Fruit fly (Drosophila melanogaster) whole organism, wandering third instar larva: ENCODE measurements around the gene nol.

Source experiments
- Abd-B ChIP-seq: fragments of >200 bp; optimal IDR thresholded peaks from 2 replicates; lab custom pipeline; 2017; ENCODE audit warnings: missing biosample characterization, missing genetic modification characterization
- CG32264 ChIP-seq: fragments of 200-800 bp; sonication (Bioruptor generic); optimal IDR thresholded peaks from 2 replicates; lab custom pipeline; 2016; ENCODE audit warnings: missing biosample characterization, missing genetic modification characterization
- CG9705 ChIP-seq: fragments of 200-800 bp; sonication (Bioruptor generic); optimal IDR thresholded peaks from 2 replicates; lab custom pipeline; 2018; ENCODE audit warnings: missing biosample characterization, mild to moderate bottlenecking, missing genetic modification characterization
- CrebA ChIP-seq: fragments of 200-800 bp; sonication (Bioruptor generic); optimal IDR thresholded peaks from 2 replicates; lab custom pipeline; 2016; ENCODE audit warnings: missing biosample characterization, mild to moderate bottlenecking, missing genetic modification characterization, borderline replicate concordance
- Dfd ChIP-seq: fragments of >200 bp; optimal IDR thresholded peaks from 2 replicates; lab custom pipeline; 2017; ENCODE audit warnings: missing biosample characterization, missing genetic modification characterization
- Dif ChIP-seq: fragments of 200-275, 200-300 bp; sonication (Bioruptor generic); optimal IDR thresholded peaks from 2 replicates; lab custom pipeline; 2018; ENCODE audit warnings: missing biosample characterization, missing genetic modification characterization; ENCODE audit not compliant: partially characterized antibody
- GATAd ChIP-seq: sonication (Bioruptor generic); optimal IDR thresholded peaks from 2 replicates; lab custom pipeline; 2016; ENCODE audit warnings: missing biosample characterization, missing genetic modification characterization
- HLH106 ChIP-seq: fragments of 200-800 bp; optimal IDR thresholded peaks from 3 replicates; lab custom pipeline; 2019; ENCODE audit warnings: missing biosample characterization, mild to moderate bottlenecking, missing genetic modification characterization, moderate library complexity
- Hnf4 ChIP-seq: fragments of 200-800 bp; sonication (Bioruptor generic); optimal IDR thresholded peaks from 2 replicates; lab custom pipeline; 2016; ENCODE audit warnings: missing biosample characterization, mild to moderate bottlenecking, missing genetic modification characterization
- Hr78 ChIP-seq: fragments of >200 bp; optimal IDR thresholded peaks from 2 replicates; lab custom pipeline; 2017; ENCODE audit warnings: missing biosample characterization, missing genetic modification characterization
- Hr83 ChIP-seq: fragments of 200-300 bp; sonication (Bioruptor generic); optimal IDR thresholded peaks from 2 replicates; lab custom pipeline; 2016; ENCODE audit warnings: missing biosample characterization, mild to moderate bottlenecking, missing genetic modification characterization, moderate library complexity; ENCODE audit not compliant: poor library complexity, severe bottlenecking
- Jra ChIP-seq: sonication (Bioruptor generic); optimal IDR thresholded peaks from 2 replicates; lab custom pipeline; 2016; ENCODE audit warnings: missing biosample characterization, missing genetic modification characterization
- Mio ChIP-seq: sonication (Bioruptor generic); optimal IDR thresholded peaks from 2 replicates; lab custom pipeline; 2016; ENCODE audit warnings: missing biosample characterization, missing genetic modification characterization
- Myc ChIP-seq: fragments of >200 bp; optimal IDR thresholded peaks from 2 replicates; lab custom pipeline; 2017
- N ChIP-seq: fragments of >200 bp; optimal IDR thresholded peaks from 2 replicates; lab custom pipeline; 2018; ENCODE audit warnings: missing biosample characterization, missing external identifiers, missing genetic modification characterization
- OdsH ChIP-seq: fragments of 200-800 bp; sonication (Bioruptor generic); optimal IDR thresholded peaks from 2 replicates; lab custom pipeline; 2016; ENCODE audit warnings: missing biosample characterization, mild to moderate bottlenecking, missing genetic modification characterization
- Rel ChIP-seq, 2 experiments: fragments of 200-800 bp; sonication (Bioruptor generic) in 1 of 2; optimal IDR thresholded peaks; 2 replicates in 1 of 2; 3 replicates in 1 of 2; lab custom pipeline; 2016 to 2019; ENCODE audit warnings: mild to moderate bottlenecking in 2 of 2, missing biosample characterization in 2 of 2, missing genetic modification characterization in 2 of 2, moderate library complexity in 1 of 2
- Sp1 ChIP-seq: fragments of 200-800 bp; sonication (Bioruptor generic); optimal IDR thresholded peaks from 3 replicates; lab custom pipeline; 2019; ENCODE audit warnings: missing biosample characterization, mild to moderate bottlenecking, missing genetic modification characterization, moderate library complexity
- Vsx2 ChIP-seq: fragments of 200-300, 225-300 bp; sonication (Bioruptor generic); optimal IDR thresholded peaks from 2 replicates; lab custom pipeline; 2018; ENCODE audit warnings: missing biosample characterization, missing genetic modification characterization; ENCODE audit not compliant: partially characterized antibody
- br ChIP-seq: fragments of 200-800 bp; sonication (Bioruptor generic); optimal IDR thresholded peaks from 2 replicates; lab custom pipeline; 2016; ENCODE audit warnings: missing biosample characterization, missing genetic modification characterization
- brk ChIP-seq: fragments of 200-800 bp; sonication (Bioruptor generic); optimal IDR thresholded peaks from 2 replicates; lab custom pipeline; 2016; ENCODE audit warnings: missing biosample characterization, mild to moderate bottlenecking, missing genetic modification characterization
- dl ChIP-seq, 2 experiments: fragments of 175-275, 200-275 bp in 1 of 2; fragments of 200-275 bp in 1 of 2; sonication (Bioruptor generic); optimal IDR thresholded peaks; lab custom pipeline; 2018; ENCODE audit warnings: mild to moderate bottlenecking in 2 of 2, missing biosample characterization in 2 of 2, missing genetic modification characterization in 2 of 2, moderate library complexity in 2 of 2; ENCODE audit not compliant: partially characterized antibody in 2 of 2, insufficient read depth in 1 of 2
- dmrt93B ChIP-seq: fragments of 200-800 bp; sonication (Bioruptor generic); optimal IDR thresholded peaks from 2 replicates; lab custom pipeline; 2018; ENCODE audit warnings: missing biosample characterization, mild to moderate bottlenecking, missing genetic modification characterization
- dsf ChIP-seq: sonication (Bioruptor generic); optimal IDR thresholded peaks from 2 replicates; lab custom pipeline; 2016; ENCODE audit warnings: missing biosample characterization, missing genetic modification characterization, borderline replicate concordance
- ey ChIP-seq: fragments of 200-800 bp; sonication (Bioruptor generic); optimal IDR thresholded peaks from 2 replicates; lab custom pipeline; 2016; ENCODE audit warnings: missing biosample characterization, missing genetic modification characterization
- foxo ChIP-seq, 2 experiments: fragments of 200-800 bp; sonication (Bioruptor generic); optimal IDR thresholded peaks; 2 replicates in 1 of 2; 3 replicates in 1 of 2; lab custom pipeline; 2016 to 2017; ENCODE audit warnings: missing biosample characterization in 2 of 2, missing genetic modification characterization in 2 of 2
- fru ChIP-seq: fragments of 200-800 bp; sonication (Bioruptor generic); optimal IDR thresholded peaks from 3 replicates; lab custom pipeline; 2016; ENCODE audit warnings: missing biosample characterization, mild to moderate bottlenecking, missing genetic modification characterization
- h ChIP-seq: fragments of 200-800 bp; sonication (Bioruptor generic); optimal IDR thresholded peaks from 3 replicates; lab custom pipeline; 2016; ENCODE audit warnings: missing biosample characterization, mild to moderate bottlenecking, missing genetic modification characterization
- jim ChIP-seq: fragments of 175-275, 200-325 bp; sonication (Bioruptor generic); optimal IDR thresholded peaks from 2 replicates; lab custom pipeline; 2016; ENCODE audit warnings: missing biosample characterization, mild to moderate bottlenecking, missing genetic modification characterization
- lola ChIP-seq: fragments of >200 bp; optimal IDR thresholded peaks from 2 replicates; lab custom pipeline; 2017; ENCODE audit warnings: missing biosample characterization, missing genetic modification characterization
- pan ChIP-seq: fragments of >200 bp; optimal IDR thresholded peaks from 2 replicates; lab custom pipeline; 2017
- psq ChIP-seq: fragments of 200-800 bp; sonication (Bioruptor generic); optimal IDR thresholded peaks from 3 replicates; lab custom pipeline; 2017; ENCODE audit warnings: missing biosample characterization, mild to moderate bottlenecking, missing genetic modification characterization, moderate library complexity
- rgr ChIP-seq: fragments of 200-800 bp; sonication (Bioruptor generic); optimal IDR thresholded peaks from 3 replicates; lab custom pipeline; 2016; ENCODE audit warnings: missing biosample characterization, mild to moderate bottlenecking, missing genetic modification characterization
- sage ChIP-seq: fragments of 200-800 bp; sonication (Bioruptor generic); optimal IDR thresholded peaks from 2 replicates; lab custom pipeline; 2016; ENCODE audit warnings: missing biosample characterization, mild to moderate bottlenecking, missing genetic modification characterization
- sv ChIP-seq: fragments of 200-800 bp; sonication (Bioruptor generic); optimal IDR thresholded peaks from 3 replicates; lab custom pipeline; 2016; ENCODE audit warnings: missing biosample characterization, missing genetic modification characterization
- tai ChIP-seq: sonication (Bioruptor generic); optimal IDR thresholded peaks from 2 replicates; lab custom pipeline; 2016; ENCODE audit warnings: missing biosample characterization, missing genetic modification characterization
- usp ChIP-seq: fragments of >200 bp; optimal IDR thresholded peaks from 2 replicates; lab custom pipeline; 2017; ENCODE audit warnings: missing biosample characterization, missing genetic modification characterization
- woc ChIP-seq: sonication (Bioruptor generic); optimal IDR thresholded peaks from 2 replicates; lab custom pipeline; 2016; ENCODE audit warnings: missing biosample characterization, mild to moderate bottlenecking, missing genetic modification characterization

The nol gene

dm6 chr3L:11120419-11120958, 10.1 kb upstream of the nol start, which contains the start of the genes FoxK and mRpL2:
FoxK (minus strand) TSS chr3L:11120783.
mRpL2 (plus strand) TSS chr3L:11120847.
- TF ChIP-seq Hr78 (no peak), rgr (GFP tag; lab: Kevin White, UChicago) (peak; percentile 38), Vsx2 (GFP tag; lab: Kevin White, UChicago) (no peak), dl (GFP tag; optimal IDR thresholded peaks at IDR 0.05; lab: Kevin White, UChicago; ENCODE audit: insufficient read depth in 1 of 2, partially characterized antibody in 2 of 2) (no peak), Abd-B (no peak), Dif (GFP tag; lab: Kevin White, UChicago) (peak; percentile 1), tai (no peak), Dfd (GFP tag; lab: Kevin White, UChicago) (no peak), foxo (GFP tag; optimal IDR thresholded peaks at IDR 0.05; lab: Kevin White, UChicago) (peak; percentile 25 to 56), HLH106 (tag; lab: Kevin White, UChicago) (peak; percentile 25), Mio (GFP tag; lab: Kevin White, UChicago) (no peak), OdsH (GFP tag; lab: Kevin White, UChicago) (no peak), fru (GFP tag; lab: Kevin White, UChicago) (peak; percentile 24), h (GFP tag; lab: Kevin White, UChicago) (no peak), jim (GFP tag; lab: Kevin White, UChicago) (no peak), sv (GFP tag; lab: Kevin White, UChicago) (no peak), brk (GFP tag; lab: Kevin White, UChicago) (peak; percentile 37), usp (no peak), br (no peak), Myc (peak; percentile 9), CG9705 (peak; percentile 9), ey (GFP tag; lab: Kevin White, UChicago) (no peak), Jra (peak; percentile 14), GATAd (GFP tag; lab: Kevin White, UChicago) (no peak), woc (GFP tag; lab: Kevin White, UChicago) (peak; percentile 27), Hr83 (GFP tag; lab: Kevin White, UChicago) (no peak), Rel (GFP tag; optimal IDR thresholded peaks at IDR 0.05; lab: Kevin White, UChicago) (peak; percentile 87), Rel (tag; optimal IDR thresholded peaks at IDR 0.05; lab: Kevin White, UChicago) (peak; percentile 78), dsf (GFP tag; lab: Kevin White, UChicago) (peak; percentile 41), N (GFP tag; lab: Kevin White, UChicago) (no peak), CrebA (GFP tag; lab: Kevin White, UChicago) (no peak), lola (GFP tag; lab: Kevin White, UChicago) (no peak), pan (no peak), Hnf4 (GFP tag; lab: Kevin White, UChicago) (peak; percentile 46), Sp1 (GFP tag; lab: Kevin White, UChicago) (peak; percentile 81), dmrt93B (GFP tag; lab: Kevin White, UChicago) (no peak), psq (peak; percentile 55), CG32264 (peak; percentile 12), sage (peak; percentile 82)

- TF ChIP-seq Rel (GFP tag; optimal IDR thresholded peaks at IDR 0.05; lab: Kevin White, UChicago) (no peak), Rel (tag; optimal IDR thresholded peaks at IDR 0.05; lab: Kevin White, UChicago) (peak; percentile 59), dl (GFP tag; optimal IDR thresholded peaks at IDR 0.05; lab: Kevin White, UChicago; ENCODE audit: insufficient read depth in 1 of 2, partially characterized antibody in 2 of 2) (no peak), rgr (GFP tag; lab: Kevin White, UChicago) (peak; percentile 29), OdsH (GFP tag; lab: Kevin White, UChicago) (no peak), dsf (GFP tag; lab: Kevin White, UChicago) (no peak), Hr83 (GFP tag; lab: Kevin White, UChicago) (peak; percentile 62), Abd-B (no peak), HLH106 (tag; lab: Kevin White, UChicago) (peak; percentile 21), jim (GFP tag; lab: Kevin White, UChicago) (peak; percentile 81), woc (GFP tag; lab: Kevin White, UChicago) (no peak), CG9705 (no peak), Sp1 (GFP tag; lab: Kevin White, UChicago) (peak; percentile 36), fru (GFP tag; lab: Kevin White, UChicago) (no peak), brk (GFP tag; lab: Kevin White, UChicago) (no peak), Mio (GFP tag; lab: Kevin White, UChicago) (no peak), Hnf4 (GFP tag; lab: Kevin White, UChicago) (no peak), N (GFP tag; lab: Kevin White, UChicago) (no peak), h (GFP tag; lab: Kevin White, UChicago) (peak; percentile 43), br (no peak), psq (no peak), Vsx2 (GFP tag; lab: Kevin White, UChicago) (no peak), usp (no peak), CG32264 (no peak), foxo (GFP tag; optimal IDR thresholded peaks at IDR 0.05; lab: Kevin White, UChicago) (peak in 1 of 2 experiments; percentile 30), CrebA (GFP tag; lab: Kevin White, UChicago) (no peak), Myc (peak; percentile 74), pan (no peak), lola (GFP tag; lab: Kevin White, UChicago) (no peak), GATAd (GFP tag; lab: Kevin White, UChicago) (no peak), Dfd (GFP tag; lab: Kevin White, UChicago) (no peak), sage (no peak), Dif (GFP tag; lab: Kevin White, UChicago) (no peak), sv (GFP tag; lab: Kevin White, UChicago) (no peak), ey (GFP tag; lab: Kevin White, UChicago) (no peak), Jra (peak; percentile 51), dmrt93B (GFP tag; lab: Kevin White, UChicago) (no peak), Hr78 (no peak), tai (no peak)
Measured at dm6 chr3L:11123088-11123487, 7.5 kb upstream of the nol start, which contains the start of the genes Ufd1 and NaPi-III. Ufd1 (minus strand) TSS chr3L:11123216. NaPi-III (plus strand) TSS chr3L:11123348.
